Fruit fly (Drosophila melanogaster) Kc167 (cell line): ENCODE results near the gene CG31142.

Experiments used
- insv ChIP-seq: fragments of >200 bp; optimal IDR thresholded peaks from 3 replicates; lab custom pipeline; 2018; ENCODE audit warnings: missing external identifiers
- ttk ChIP-seq: sonication (Bioruptor generic); optimal IDR thresholded peaks from 2 replicates; lab custom pipeline; 2017; ENCODE audit warnings: missing external identifiers

- TF ChIP-seq insv (lab: Kevin White, UChicago) (no peak), ttk (lab: Kevin White, UChicago) (no peak)
These were observed 29.2 kb downstream of the CG31142 start, which contains the start of the genes GluProRS and AP-1sigma for dm6 chr3R:23958091-23958838.
